Worm (Caenorhabditis elegans) whole organism, midembryonic: ENCODE results near the gene cest-28.

ENCODE experiments used
- T22C8.4 ChIP-seq: fragments of 200-800 bp; sonication (Bioruptor generic); IDR thresholded peaks from 2 replicates; pipeline ENCODE4 v1.3.6; 2022; ENCODE audit warnings: missing genetic modification characterization, missing compliant biosample characterization
- cog-1 ChIP-seq: sonication (generic microtip); optimal IDR thresholded peaks from 2 replicates; lab custom pipeline; 2016; ENCODE audit warnings: missing genetic modification characterization, missing compliant biosample characterization
- klf-2 ChIP-seq: fragments of 200-800 bp; sonication (Bioruptor generic); conservative IDR thresholded peaks from 2 replicates; pipeline ENCODE4 v1.3.6; 2022; ENCODE audit warnings: missing genetic modification reagents, missing genetic modification characterization, missing compliant biosample characterization
- ref-1 ChIP-seq: fragments of 200-800 bp; sonication (Bioruptor generic); conservative IDR thresholded peaks from 2 replicates; pipeline ENCODE4 v1.3.6; 2022; ENCODE audit warnings: missing genetic modification reagents, missing genetic modification characterization, missing compliant biosample characterization
- tab-1 ChIP-seq: fragments of 200-800 bp; sonication (Bioruptor generic); IDR thresholded peaks from 2 replicates; pipeline ENCODE4 v1.3.6; 2022; ENCODE audit warnings: missing genetic modification characterization, missing compliant biosample characterization
- ztf-23 ChIP-seq: fragments of 200-800 bp; sonication (Bioruptor generic); IDR thresholded peaks from 2 replicates; pipeline ENCODE4 v1.3.6; 2022; ENCODE audit warnings: missing genetic modification reagents, missing genetic modification characterization, missing compliant biosample characterization
- ztf-29 ChIP-seq: fragments of 200-800 bp; sonication (Bioruptor generic); IDR thresholded peaks from 2 replicates; pipeline ENCODE4 v1.3.6; 2022; ENCODE audit warnings: missing genetic modification reagents, missing genetic modification characterization, missing compliant biosample characterization

DNA sequence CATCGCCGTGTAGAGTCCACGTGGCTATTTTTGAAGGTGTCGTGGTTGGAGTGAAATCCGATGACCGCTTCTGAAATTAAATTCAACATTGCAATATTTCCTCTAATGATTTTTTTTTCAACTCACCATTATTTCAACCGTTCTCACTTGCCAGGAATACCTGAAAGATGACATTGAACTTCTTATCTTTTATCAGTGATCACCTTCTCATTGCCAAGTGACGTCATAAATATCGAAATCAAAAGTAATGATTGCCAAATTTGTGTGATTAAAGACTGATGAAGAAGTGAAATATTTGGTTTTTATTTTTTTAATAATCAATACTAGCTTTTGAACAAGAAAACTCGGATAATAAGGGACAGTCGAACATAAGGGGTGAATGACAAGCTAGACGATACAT, 37.2 kb downstream of the cest-28 start, which contains the start of gene W02F12.4:
- TF ChIP-seq tab-1 (GFP tag; lab: Robert Waterston, UW) (no peak), klf-2 (GFP tag; lab: Robert Waterston, UW) (no peak), ref-1 (GFP tag; lab: Robert Waterston, UW) (no peak), ztf-29 (no peak), T22C8.4 (no peak), ztf-23 (GFP tag; lab: Robert Waterston, UW) (no peak), cog-1 (no peak)
